Worm (Caenorhabditis elegans): ENCODE measurements around the gene pqbp-1.1.

Gene pqbp-1.1

DNA sequence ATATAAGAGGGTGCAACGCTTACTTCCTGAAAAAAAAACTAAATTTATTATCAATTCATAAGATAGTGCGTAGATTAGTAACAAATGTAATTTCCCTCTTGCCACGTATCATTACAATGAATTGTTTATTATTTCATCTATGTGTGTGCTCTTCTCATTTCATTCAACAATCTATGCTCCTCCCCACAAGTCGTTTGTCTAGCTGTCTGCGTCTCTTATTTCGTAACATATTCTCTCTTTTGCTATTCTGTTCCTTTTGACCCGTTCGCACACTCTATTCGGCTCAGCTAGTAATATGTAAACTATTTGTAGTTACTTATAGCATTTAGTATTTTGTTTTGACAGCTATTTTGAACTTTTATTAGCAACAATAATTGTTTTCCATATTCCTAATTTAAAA is 20.5 kb upstream of the pqbp-1.1 start:
- no peak for TF ChIP-seq ref-1 (GFP tag; conservative IDR thresholded peaks at IDR 0.05)
- no peak for TF ChIP-seq ztf-29 (GFP tag; IDR thresholded peaks at IDR 0.05)
- TF ChIP-seq klf-2 (GFP tag; conservative IDR thresholded peaks at IDR 0.05) = no peak
- TF ChIP-seq cog-1 (tag; optimal IDR thresholded peaks at IDR 0.05) = no peak
- no peak for TF ChIP-seq med-1 (GFP tag; optimal IDR thresholded peaks at IDR 0.05; ENCODE audit: insufficient read depth)
- TF ChIP-seq ztf-23 (GFP tag; IDR thresholded peaks at IDR 0.05) = no peak
- no peak for TF ChIP-seq T22C8.4 (GFP tag; IDR thresholded peaks at IDR 0.05)
- TF ChIP-seq flt-1 (GFP tag; IDR thresholded peaks at IDR 0.05) = no peak
- TF ChIP-seq tab-1 (GFP tag; IDR thresholded peaks at IDR 0.05) = no peak

ce11 chrIV:281247-281646 is 19.8 kb upstream of the pqbp-1.1 start:
- peak; percentile 38; the same call in 1 of the 2 replicates for TF ChIP-seq ztf-23 (GFP tag; IDR thresholded peaks at IDR 0.05)

DNA sequence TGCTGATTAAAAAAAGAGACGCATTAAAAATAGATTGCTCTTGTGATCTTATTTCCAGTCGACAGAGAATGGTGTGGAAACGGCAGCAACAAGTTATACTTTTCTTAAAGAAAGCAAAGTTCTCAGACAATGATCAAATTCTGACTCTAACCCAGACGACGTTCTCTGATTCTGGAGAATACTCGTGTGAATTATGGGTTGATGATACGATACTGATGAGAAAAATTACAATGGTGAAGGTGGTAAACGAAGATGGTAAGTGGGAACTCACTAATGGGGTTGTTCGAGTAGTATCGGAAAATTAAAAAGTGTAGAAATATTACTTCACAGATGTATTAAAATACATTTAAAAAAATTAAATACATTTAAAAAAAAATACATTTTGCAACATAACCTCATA is 16.8 kb upstream of the pqbp-1.1 start:
- no peak for TF ChIP-seq med-1 (GFP tag; optimal IDR thresholded peaks at IDR 0.05; ENCODE audit: insufficient read depth)
- TF ChIP-seq cog-1 (tag; optimal IDR thresholded peaks at IDR 0.05) = no peak
- TF ChIP-seq flt-1 (GFP tag; IDR thresholded peaks at IDR 0.05) = no peak
- no peak for TF ChIP-seq klf-2 (GFP tag; conservative IDR thresholded peaks at IDR 0.05)
- TF ChIP-seq tab-1 (GFP tag; IDR thresholded peaks at IDR 0.05) = no peak
- TF ChIP-seq ref-1 (GFP tag; conservative IDR thresholded peaks at IDR 0.05) = no peak
- TF ChIP-seq ztf-23 (GFP tag; IDR thresholded peaks at IDR 0.05) = no peak
- no peak for TF ChIP-seq T22C8.4 (GFP tag; IDR thresholded peaks at IDR 0.05)
- TF ChIP-seq ztf-29 (GFP tag; IDR thresholded peaks at IDR 0.05) = no peak

ce11 chrIV:275146-275545 is 13.7 kb upstream of the pqbp-1.1 start:
- TF ChIP-seq T22C8.4 (GFP tag; IDR thresholded peaks at IDR 0.05) = no peak
- no peak for TF ChIP-seq ztf-29 (GFP tag; IDR thresholded peaks at IDR 0.05)
- no peak for TF ChIP-seq med-1 (GFP tag; optimal IDR thresholded peaks at IDR 0.05; ENCODE audit: insufficient read depth)
- no peak for TF ChIP-seq ref-1 (GFP tag; conservative IDR thresholded peaks at IDR 0.05)
- TF ChIP-seq cog-1 (tag; optimal IDR thresholded peaks at IDR 0.05) = no peak
- no peak for TF ChIP-seq flt-1 (GFP tag; IDR thresholded peaks at IDR 0.05)
- TF ChIP-seq ztf-23 (GFP tag; IDR thresholded peaks at IDR 0.05) = no peak
- no peak for TF ChIP-seq tab-1 (GFP tag; IDR thresholded peaks at IDR 0.05)
- no peak for TF ChIP-seq klf-2 (GFP tag; conservative IDR thresholded peaks at IDR 0.05)

DNA sequence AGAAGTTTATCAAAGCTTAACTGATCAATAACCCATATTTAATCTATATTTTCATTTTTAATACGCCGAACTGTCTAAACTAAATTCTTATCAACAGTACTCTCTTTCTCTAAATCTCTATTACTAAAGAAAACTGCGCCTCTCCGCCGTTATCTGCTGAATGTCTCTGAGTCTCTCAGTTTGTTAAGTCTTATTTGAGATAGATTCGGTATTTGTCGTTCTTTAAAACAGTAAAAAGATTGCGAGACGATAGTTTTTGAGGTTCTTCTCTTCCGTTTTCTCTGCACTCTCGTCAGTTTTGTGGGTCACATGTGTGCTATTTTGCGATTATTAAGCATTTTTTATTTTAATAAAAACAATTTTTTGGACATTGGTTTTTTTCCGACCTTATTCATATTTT is 12.7 kb upstream of the pqbp-1.1 start, which contains the start of gene sma-10:
TSS of gene sma-10 (plus strand) at position 236 of the 400 bp plus-strand sequence.
- TF ChIP-seq ztf-23 (GFP tag; IDR thresholded peaks at IDR 0.05) = no peak
- no peak for TF ChIP-seq cog-1 (tag; optimal IDR thresholded peaks at IDR 0.05)
- no peak for TF ChIP-seq flt-1 (GFP tag; IDR thresholded peaks at IDR 0.05)
- TF ChIP-seq T22C8.4 (GFP tag; IDR thresholded peaks at IDR 0.05) = no peak
- no peak for TF ChIP-seq med-1 (GFP tag; optimal IDR thresholded peaks at IDR 0.05; ENCODE audit: insufficient read depth)
- TF ChIP-seq ztf-29 (GFP tag; IDR thresholded peaks at IDR 0.05) = no peak
- no peak for TF ChIP-seq klf-2 (GFP tag; conservative IDR thresholded peaks at IDR 0.05)
- no peak for TF ChIP-seq tab-1 (GFP tag; IDR thresholded peaks at IDR 0.05)
- TF ChIP-seq ref-1 (GFP tag; conservative IDR thresholded peaks at IDR 0.05) = no peak

ce11 chrIV:273299-273698 is 11.8 kb upstream of the pqbp-1.1 start, which contains the start of gene srh-282:
Gene srh-282, minus strand, starts transcription at chrIV:273399.
- TF ChIP-seq ztf-29 (GFP tag; IDR thresholded peaks at IDR 0.05) = no peak
- TF ChIP-seq cog-1 (tag; optimal IDR thresholded peaks at IDR 0.05) = no peak
- no peak for TF ChIP-seq ztf-23 (GFP tag; IDR thresholded peaks at IDR 0.05)
- no peak for TF ChIP-seq flt-1 (GFP tag; IDR thresholded peaks at IDR 0.05)
- TF ChIP-seq T22C8.4 (GFP tag; IDR thresholded peaks at IDR 0.05) = no peak
- TF ChIP-seq tab-1 (GFP tag; IDR thresholded peaks at IDR 0.05) = no peak
- TF ChIP-seq klf-2 (GFP tag; conservative IDR thresholded peaks at IDR 0.05) = no peak
- no peak for TF ChIP-seq med-1 (GFP tag; optimal IDR thresholded peaks at IDR 0.05; ENCODE audit: insufficient read depth)
- no peak for TF ChIP-seq ref-1 (GFP tag; conservative IDR thresholded peaks at IDR 0.05)

ce11 chrIV:269107-269506 is 7.6 kb upstream of the pqbp-1.1 start, which contains the start of gene T21D12.11:
Gene T21D12.11, plus strand, starts transcription at chrIV:269407.
- TF ChIP-seq med-1 (GFP tag; optimal IDR thresholded peaks at IDR 0.05; ENCODE audit: insufficient read depth) (no peak), flt-1 (GFP tag; IDR thresholded peaks at IDR 0.05) (no peak), T22C8.4 (GFP tag; IDR thresholded peaks at IDR 0.05) (no peak), ztf-29 (GFP tag; IDR thresholded peaks at IDR 0.05) (no peak), ref-1 (GFP tag; conservative IDR thresholded peaks at IDR 0.05) (no peak), tab-1 (GFP tag; IDR thresholded peaks at IDR 0.05) (no peak), cog-1 (tag; optimal IDR thresholded peaks at IDR 0.05) (no peak), ztf-23 (GFP tag; IDR thresholded peaks at IDR 0.05) (no peak), klf-2 (GFP tag; conservative IDR thresholded peaks at IDR 0.05) (no peak)

- no peak for TF ChIP-seq ztf-29 (GFP tag; IDR thresholded peaks at IDR 0.05)
- no peak for TF ChIP-seq ztf-23 (GFP tag; IDR thresholded peaks at IDR 0.05)
- TF ChIP-seq klf-2 (GFP tag; conservative IDR thresholded peaks at IDR 0.05) = no peak
- no peak for TF ChIP-seq ref-1 (GFP tag; conservative IDR thresholded peaks at IDR 0.05)
- no peak for TF ChIP-seq med-1 (GFP tag; optimal IDR thresholded peaks at IDR 0.05; ENCODE audit: insufficient read depth)
- no peak for TF ChIP-seq tab-1 (GFP tag; IDR thresholded peaks at IDR 0.05)
- no peak for TF ChIP-seq cog-1 (tag; optimal IDR thresholded peaks at IDR 0.05)
- no peak for TF ChIP-seq flt-1 (GFP tag; IDR thresholded peaks at IDR 0.05)
- TF ChIP-seq T22C8.4 (GFP tag; IDR thresholded peaks at IDR 0.05) = no peak
These were observed 4.7 kb upstream of the pqbp-1.1 start, which contains the start of gene T21D12.12 for ce11 chrIV:266148-266547. Gene T21D12.12, plus strand, starts transcription at chrIV:266448.

- TF ChIP-seq flt-1 (GFP tag; IDR thresholded peaks at IDR 0.05) (no peak), T22C8.4 (GFP tag; IDR thresholded peaks at IDR 0.05) (peak; percentile 59)
These were observed 2.8 kb upstream of the pqbp-1.1 start, which contains the start of gene pat-6 for ce11 chrIV:264182-264709. Gene pat-6, minus strand, starts transcription at chrIV:264232.

ce11 chrIV:262460-262859 is 977 bp upstream of the pqbp-1.1 start:
- TF ChIP-seq klf-2 (GFP tag; conservative IDR thresholded peaks at IDR 0.05) (no peak), tab-1 (GFP tag; IDR thresholded peaks at IDR 0.05) (no peak), ref-1 (GFP tag; conservative IDR thresholded peaks at IDR 0.05) (no peak), ztf-29 (GFP tag; IDR thresholded peaks at IDR 0.05) (no peak), flt-1 (GFP tag; IDR thresholded peaks at IDR 0.05) (no peak), med-1 (GFP tag; optimal IDR thresholded peaks at IDR 0.05; ENCODE audit: insufficient read depth) (no peak), cog-1 (tag; optimal IDR thresholded peaks at IDR 0.05) (no peak), ztf-23 (GFP tag; IDR thresholded peaks at IDR 0.05) (no peak), T22C8.4 (GFP tag; IDR thresholded peaks at IDR 0.05) (no peak)

Data from whole organism, midembryonic.